Worm (Caenorhabditis elegans) whole organism, L4 larva: ENCODE results near the gene Y47D3A.13.

Source experiments
- F26F4.8 ChIP-seq: fragments of 200-800 bp; sonication (Bioruptor generic); conservative IDR thresholded peaks from 2 replicates; pipeline ENCODE4 v1.3.6; 2022; ENCODE audit warnings: missing genetic modification characterization, missing compliant biosample characterization
- F44E2.7 ChIP-seq: fragments of 200-800 bp; sonication (Bioruptor generic); IDR thresholded peaks from 2 replicates; pipeline ENCODE4 v2.1.2; 2022; ENCODE audit warnings: missing genetic modification characterization, missing compliant biosample characterization
- T26A8.4 ChIP-seq: fragments of 200-800 bp; sonication (Bioruptor generic); IDR thresholded peaks from 2 replicates; pipeline ENCODE4 v1.3.6; 2022; ENCODE audit warnings: missing genetic modification characterization, missing compliant biosample characterization
- Y105C5A.15 ChIP-seq: fragments of 200-800 bp; sonication (Bioruptor generic); IDR thresholded peaks from 2 replicates; pipeline ENCODE4 v1.3.6; 2022; ENCODE audit warnings: missing genetic modification characterization, missing compliant biosample characterization
- Y48G9A.11 ChIP-seq: fragments of 200-800 bp; sonication (Bioruptor generic); IDR thresholded peaks from 2 replicates; pipeline ENCODE4 v1.3.6; 2022; ENCODE audit warnings: missing genetic modification reagents, missing genetic modification characterization, missing compliant biosample characterization
- Y5F2A.4 ChIP-seq: fragments of 200-800 bp; sonication (Bioruptor generic); optimal IDR thresholded peaks from 2 replicates; lab custom pipeline; 2018; ENCODE audit warnings: mild to moderate bottlenecking, missing genetic modification characterization, missing compliant biosample characterization
- Y75B8A.6 ChIP-seq: fragments of 200-800 bp; sonication (Bioruptor generic); IDR thresholded peaks from 2 replicates; pipeline ENCODE4 v1.3.6; 2022; ENCODE audit warnings: missing genetic modification reagents, missing genetic modification characterization, missing compliant biosample characterization
- ZK546.5 ChIP-seq, 2 experiments: sonication (generic microtip); optimal IDR thresholded peaks; 2 replicates each; lab custom pipeline; 2017; ENCODE audit warnings: missing biosample characterization in 2 of 2, missing genetic modification characterization in 2 of 2
- ceh-20 ChIP-seq: fragments of 200-800 bp; sonication (Bioruptor generic); IDR thresholded peaks from 2 replicates; pipeline ENCODE4 v1.3.6; 2022; ENCODE audit warnings: missing genetic modification reagents, missing genetic modification characterization, missing compliant biosample characterization
- ceh-44 ChIP-seq: fragments of 200-800 bp; sonication (Bioruptor generic); IDR thresholded peaks from 2 replicates; pipeline ENCODE4 v1.3.6; 2022; ENCODE audit warnings: missing genetic modification reagents, missing genetic modification characterization, missing compliant biosample characterization
- ces-1 ChIP-seq: fragments of 150-350 bp; sonication (generic microtip); optimal IDR thresholded peaks from 4 replicates; lab custom pipeline; 2014; ENCODE audit warnings: missing biosample characterization, missing genetic modification reagents, missing genetic modification characterization
- daf-16 ChIP-seq, 3 experiments: sonication (generic microtip); optimal IDR thresholded peaks; 2 replicates each; lab custom pipeline; 2016 to 2017; ENCODE audit warnings: missing genetic modification characterization in 3 of 3, missing genetic modification reagents in 3 of 3, mild to moderate bottlenecking in 2 of 3, missing compliant biosample characterization in 2 of 3, missing biosample characterization in 1 of 3, moderate library complexity in 1 of 3
- dmd-6 ChIP-seq: fragments of 200-800 bp; sonication (Bioruptor generic); IDR thresholded peaks from 2 replicates; pipeline ENCODE4 v1.3.6; 2022; ENCODE audit warnings: missing genetic modification reagents, missing genetic modification characterization, missing compliant biosample characterization
- duxl-1 ChIP-seq: sonication (generic microtip); optimal IDR thresholded peaks from 2 replicates; lab custom pipeline; 2016; ENCODE audit warnings: mild to moderate bottlenecking, missing genetic modification characterization, moderate library complexity, missing compliant biosample characterization; ENCODE audit not compliant: poor library complexity
- egl-27 ChIP-seq: sonication (generic microtip); optimal IDR thresholded peaks from 3 replicates; lab custom pipeline; 2017; ENCODE audit warnings: missing biosample characterization, missing genetic modification reagents, missing genetic modification characterization
- fkh-10 ChIP-seq: fragments of 150-350 bp; optimal IDR thresholded peaks from 2 replicates; lab custom pipeline; 2014; ENCODE audit warnings: missing biosample characterization, missing genetic modification reagents, missing genetic modification characterization
- hif-1 ChIP-seq, 2 experiments: sonication (generic microtip); optimal IDR thresholded peaks; 2 replicates each; lab custom pipeline; 2016 to 2017; ENCODE audit warnings: missing compliant biosample characterization in 2 of 2, missing genetic modification characterization in 2 of 2, missing genetic modification reagents in 2 of 2, missing genotype in 2 of 2, mild to moderate bottlenecking in 1 of 2
- hlh-11 ChIP-seq: fragments of 200-800 bp; sonication (Bioruptor generic); optimal IDR thresholded peaks from 2 replicates; lab custom pipeline; 2018; ENCODE audit warnings: mild to moderate bottlenecking, missing genetic modification characterization, missing compliant biosample characterization
- hlh-30 ChIP-seq: sonication (generic microtip); optimal IDR thresholded peaks from 2 replicates; lab custom pipeline; 2017; ENCODE audit warnings: antibody characterized with exemption, mild to moderate bottlenecking, missing genetic modification characterization, missing compliant biosample characterization; ENCODE audit not compliant: insufficient read depth
- lim-7 ChIP-seq: fragments of 200-800 bp; sonication (Bioruptor generic); IDR thresholded peaks from 2 replicates; pipeline ENCODE4 v1.3.6; 2022; ENCODE audit warnings: missing genetic modification characterization, missing compliant biosample characterization
- lin-13 ChIP-seq: fragments of 150-350 bp; optimal IDR thresholded peaks from 2 replicates; lab custom pipeline; 2014; ENCODE audit warnings: missing biosample characterization, missing genetic modification reagents, missing genetic modification characterization
- lin-38 ChIP-seq: fragments of 200-800 bp; sonication (Bioruptor generic); IDR thresholded peaks from 2 replicates; pipeline ENCODE4 v1.3.6; 2022; ENCODE audit warnings: missing genetic modification reagents, missing genetic modification characterization, missing compliant biosample characterization
- lsy-2 ChIP-seq, 2 experiments: fragments of 150-350 bp in 1 of 2; sonication (generic microtip) in 1 of 2; optimal IDR thresholded peaks; 2 replicates each; lab custom pipeline; 2014 to 2017; ENCODE audit warnings: missing biosample characterization in 2 of 2, missing genetic modification characterization in 2 of 2
- madf-9 ChIP-seq: fragments of 200-800 bp; sonication (Bioruptor generic); conservative IDR thresholded peaks from 2 replicates; pipeline ENCODE4 v1.3.6; 2022; ENCODE audit warnings: missing genetic modification reagents, missing genetic modification characterization, missing compliant biosample characterization
- mdl-1 ChIP-seq, 2 experiments: fragments of 150-350 bp in 1 of 2; sonication (generic microtip) in 1 of 2; optimal IDR thresholded peaks; 2 replicates each; lab custom pipeline; 2014 to 2017; ENCODE audit warnings: missing biosample characterization in 2 of 2, missing genetic modification characterization in 2 of 2
- mdt-29 ChIP-seq: fragments of 200-800 bp; sonication (Bioruptor generic); IDR thresholded peaks from 2 replicates; pipeline ENCODE4 v1.3.6; 2022; ENCODE audit warnings: missing genetic modification reagents, missing genetic modification characterization, missing compliant biosample characterization
- mep-1 ChIP-seq: fragments of 150-350 bp; sonication (generic microtip); optimal IDR thresholded peaks from 3 replicates; lab custom pipeline; 2014; ENCODE audit warnings: missing biosample characterization, missing genetic modification characterization
- nhr-11 ChIP-seq: fragments of 150-350 bp; optimal IDR thresholded peaks from 2 replicates; lab custom pipeline; 2014; ENCODE audit warnings: missing biosample characterization, missing genetic modification characterization
- nhr-237 ChIP-seq: sonication (generic microtip); optimal IDR thresholded peaks from 2 replicates; lab custom pipeline; 2017; ENCODE audit warnings: missing biosample characterization, missing genetic modification characterization
- nhr-41 ChIP-seq: fragments of 200-800 bp; sonication (Bioruptor generic); IDR thresholded peaks from 2 replicates; pipeline ENCODE4 v1.3.6; 2022; ENCODE audit warnings: missing genetic modification reagents, missing genetic modification characterization, missing compliant biosample characterization
- nhr-42 ChIP-seq: fragments of 200-800 bp; sonication (Bioruptor generic); IDR thresholded peaks from 2 replicates; pipeline ENCODE4 v1.3.6; 2022; ENCODE audit warnings: missing genetic modification characterization, missing compliant biosample characterization
- php-3 ChIP-seq: fragments of 200-800 bp; sonication (Bioruptor generic); IDR thresholded peaks from 2 replicates; pipeline ENCODE4 v1.3.6; 2022; ENCODE audit warnings: missing genetic modification reagents, missing genetic modification characterization, missing compliant biosample characterization
- pqm-1 ChIP-seq: sonication (generic microtip); optimal IDR thresholded peaks from 2 replicates; lab custom pipeline; 2017; ENCODE audit warnings: missing biosample characterization, missing genetic modification characterization
- rbr-2 ChIP-seq: sonication (generic microtip); optimal IDR thresholded peaks from 2 replicates; lab custom pipeline; 2016; ENCODE audit warnings: missing genotype, missing genetic modification characterization, missing compliant biosample characterization
- saeg-2 ChIP-seq: fragments of 200-800 bp; sonication (Bioruptor generic); IDR thresholded peaks from 2 replicates; pipeline ENCODE4 v1.3.6; 2022; ENCODE audit warnings: missing genetic modification reagents, missing genetic modification characterization, missing compliant biosample characterization
- sdz-12 ChIP-seq: fragments of 200-800 bp; sonication (Bioruptor generic); optimal IDR thresholded peaks from 2 replicates; lab custom pipeline; 2018; ENCODE audit warnings: mild to moderate bottlenecking, missing genetic modification characterization, missing compliant biosample characterization
- set-16 ChIP-seq: fragments of 200-800 bp; sonication (Bioruptor generic); IDR thresholded peaks from 2 replicates; pipeline ENCODE4 v1.3.6; 2022; ENCODE audit warnings: missing genetic modification reagents, missing genetic modification characterization, missing compliant biosample characterization
- skn-1 ChIP-seq: fragments of 150-350 bp; optimal IDR thresholded peaks from 2 replicates; lab custom pipeline; 2014; ENCODE audit warnings: missing biosample characterization, missing genetic modification characterization
- snpc-1.2 ChIP-seq: fragments of 200-800 bp; sonication (Bioruptor generic); IDR thresholded peaks from 2 replicates; pipeline ENCODE4 v1.3.6; 2022; ENCODE audit warnings: missing genetic modification reagents, missing genetic modification characterization, missing compliant biosample characterization
- snpc-4 ChIP-seq: fragments of 150-350 bp; optimal IDR thresholded peaks from 2 replicates; lab custom pipeline; 2014; ENCODE audit warnings: missing biosample characterization, missing genetic modification characterization
- spr-1 ChIP-seq: sonication (generic microtip); optimal IDR thresholded peaks from 2 replicates; lab custom pipeline; 2016; ENCODE audit warnings: mild to moderate bottlenecking, missing genetic modification characterization, missing compliant biosample characterization
- spr-3 ChIP-seq: fragments of 200-800 bp; sonication (Bioruptor generic); optimal IDR thresholded peaks from 2 replicates; lab custom pipeline; 2018; ENCODE audit warnings: mild to moderate bottlenecking, missing genetic modification characterization, missing compliant biosample characterization
- tag-97 ChIP-seq: fragments of 200-800 bp; sonication (Bioruptor generic); IDR thresholded peaks from 2 replicates; pipeline ENCODE4 v1.3.6; 2022; ENCODE audit warnings: missing genetic modification characterization, missing compliant biosample characterization
- tra-1 ChIP-seq: fragments of 200-800 bp; sonication (Bioruptor generic); IDR thresholded peaks from 2 replicates; pipeline ENCODE4 v1.3.6; 2022; ENCODE audit warnings: missing genetic modification reagents, missing genetic modification characterization, missing compliant biosample characterization
- unc-130 ChIP-seq: sonication (generic microtip); optimal IDR thresholded peaks from 2 replicates; lab custom pipeline; 2016; ENCODE audit warnings: missing genetic modification reagents, missing genetic modification characterization, missing compliant biosample characterization
- vab-7 ChIP-seq: fragments of 200-800 bp; sonication (Bioruptor generic); IDR thresholded peaks from 2 replicates; pipeline ENCODE4 v1.3.6; 2022; ENCODE audit warnings: missing genetic modification reagents, missing genetic modification characterization, missing compliant biosample characterization
- zag-1 ChIP-seq: fragments of 150-350 bp; optimal IDR thresholded peaks from 2 replicates; lab custom pipeline; 2014; ENCODE audit warnings: missing biosample characterization, missing genetic modification characterization
- zfp-2 ChIP-seq: sonication (generic microtip); optimal IDR thresholded peaks from 2 replicates; lab custom pipeline; 2016; ENCODE audit warnings: mild to moderate bottlenecking, missing genetic modification characterization, missing compliant biosample characterization
- zip-11 ChIP-seq: fragments of 200-800 bp; sonication (Bioruptor generic); IDR thresholded peaks from 2 replicates; pipeline ENCODE4 v1.3.6; 2022; ENCODE audit warnings: missing genetic modification characterization, missing compliant biosample characterization
- zip-2 ChIP-seq: fragments of 150-350 bp; optimal IDR thresholded peaks from 2 replicates; lab custom pipeline; 2014; ENCODE audit warnings: missing biosample characterization, missing genetic modification characterization
- ztf-11 ChIP-seq: fragments of 150-350 bp; optimal IDR thresholded peaks from 2 replicates; lab custom pipeline; 2014; ENCODE audit warnings: missing biosample characterization, missing genetic modification characterization
- ztf-7 ChIP-seq: fragments of 150-350 bp; optimal IDR thresholded peaks from 2 replicates; lab custom pipeline; 2014; ENCODE audit warnings: missing biosample characterization, missing genetic modification characterization

Y47D3A.13 gene

DNA sequence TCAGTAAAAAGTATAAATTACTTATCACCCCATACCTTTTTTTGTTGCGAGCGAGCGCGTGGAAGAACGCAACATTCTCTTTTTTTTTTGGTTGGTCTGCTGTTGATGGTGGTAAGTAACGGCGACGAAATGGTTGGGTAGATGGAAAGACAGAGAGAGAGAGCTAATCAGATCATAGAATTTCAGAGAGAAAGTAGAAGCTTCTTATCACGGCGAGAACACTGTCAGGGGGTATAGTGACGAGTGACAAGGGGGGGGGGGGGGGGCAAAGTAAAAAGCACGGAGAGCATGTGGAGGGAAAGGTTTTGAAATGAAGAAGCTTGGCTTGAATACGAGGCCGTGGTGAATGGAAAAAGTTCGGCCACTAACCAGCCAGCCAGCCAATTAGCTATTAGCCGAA is 26.6 kb downstream of the Y47D3A.13 start (continued):
- TF ChIP-seq sdz-12 (GFP tag; lab: Kevin White, UChicago) (no peak), vab-7 (GFP tag; lab: Robert Waterston, UW) (0 out of 2 replicates have a peak, but pooled peaks have one; percentile 13), zfp-2 (tag; lab: Kevin White, UChicago) (no peak), mdt-29 (GFP tag; lab: Robert Waterston, UW) (no peak), Y105C5A.15 (no peak), hlh-11 (tag; lab: Kevin White, UChicago) (peak; percentile 84), tag-97 (no peak), T26A8.4 (GFP tag; lab: Robert Waterston, UW) (0 out of 2 replicates have a peak, but pooled peaks have one; percentile 49), hlh-30 (tag; lab: Kevin White, UChicago) (peak; percentile 35), lin-13 (GFP tag; lab: Kevin White, UChicago) (no peak), F44E2.7 (GFP tag; lab: Robert Waterston, UW) (no peak), nhr-11 (tag; lab: Kevin White, UChicago) (no peak), egl-27 (tag; lab: Kevin White, UChicago) (no peak), nhr-41 (GFP tag; lab: Robert Waterston, UW) (no peak), unc-130 (GFP tag; lab: Kevin White, UChicago) (no peak), spr-1 (tag; lab: Kevin White, UChicago) (no peak), madf-9 (GFP tag; lab: Robert Waterston, UW) (no peak), skn-1 (no peak), mep-1 (tag; lab: Kevin White, UChicago) (no peak), pqm-1 (peak; percentile 87), nhr-237 (no peak), nhr-42 (no peak), saeg-2 (GFP tag; lab: Robert Waterston, UW) (no peak), dmd-6 (GFP tag; lab: Robert Waterston, UW) (peak; percentile 65), ZK546.5 (tag; optimal IDR thresholded peaks at IDR 0.05; lab: Kevin White, UChicago) (no peak), daf-16 (GFP tag; optimal IDR thresholded peaks at IDR 0.05; lab: Kevin White, UChicago) (no peak), daf-16 (tag; optimal IDR thresholded peaks at IDR 0.05; lab: Kevin White, UChicago) (peak; percentile 86), zip-11 (no peak), ceh-44 (GFP tag; lab: Robert Waterston, UW) (no peak), F26F4.8 (GFP tag; lab: Robert Waterston, UW) (no peak), mdl-1 (tag; optimal IDR thresholded peaks at IDR 0.05; lab: Kevin White, UChicago) (peak in 1 of 2 experiments; percentile 44), spr-3 (GFP tag; lab: Kevin White, UChicago) (no peak), php-3 (peak; percentile 54; the same call in 1 of the 2 replicates), Y48G9A.11 (GFP tag; lab: Robert Waterston, UW) (no peak), lsy-2 (tag; optimal IDR thresholded peaks at IDR 0.05; lab: Kevin White, UChicago) (no peak), ceh-20 (GFP tag; lab: Robert Waterston, UW) (no peak), snpc-4 (tag; lab: Kevin White, UChicago) (no peak), fkh-10 (GFP tag; lab: Kevin White, UChicago) (no peak), duxl-1 (tag; lab: Kevin White, UChicago) (no peak), Y5F2A.4 (GFP tag; lab: Kevin White, UChicago) (no peak), hif-1 (tag; optimal IDR thresholded peaks at IDR 0.05; lab: Kevin White, UChicago) (no peak), zip-2 (tag; lab: Kevin White, UChicago) (no peak), ztf-7 (no peak), set-16 (no peak), ztf-11 (tag; lab: Kevin White, UChicago) (no peak), Y75B8A.6 (GFP tag; lab: Robert Waterston, UW) (no peak), snpc-1.2 (no peak), tra-1 (GFP tag; lab: Robert Waterston, UW) (peak; percentile 69), lin-38 (GFP tag; lab: Robert Waterston, UW) (no peak), ces-1 (no peak), rbr-2 (tag; lab: Kevin White, UChicago) (no peak), zag-1 (no peak), lim-7 (no peak)
